Worm (Caenorhabditis elegans) whole organism, L4 larva: ENCODE results near the gene tag-280.

Experiments used
- dve-1 ChIP-seq: sonication (generic microtip); optimal IDR thresholded peaks from 2 replicates; lab custom pipeline; 2017; ENCODE audit warnings: antibody characterized with exemption, mild to moderate bottlenecking, missing genetic modification characterization, missing compliant biosample characterization; ENCODE audit not compliant: insufficient read depth
- jun-1 ChIP-seq: fragments of 150-350 bp; optimal IDR thresholded peaks from 2 replicates; lab custom pipeline; 2014; ENCODE audit warnings: missing biosample characterization, missing genetic modification reagents, missing genetic modification characterization
- nhr-76 ChIP-seq: fragments of 150-350 bp; optimal IDR thresholded peaks from 2 replicates; lab custom pipeline; 2014; ENCODE audit warnings: missing biosample characterization, missing genetic modification characterization
- pqm-1 ChIP-seq: sonication (generic microtip); optimal IDR thresholded peaks from 2 replicates; lab custom pipeline; 2017; ENCODE audit warnings: missing biosample characterization, missing genetic modification characterization
- saeg-2 ChIP-seq: fragments of 200-800 bp; sonication (Bioruptor generic); IDR thresholded peaks from 2 replicates; pipeline ENCODE4 v1.3.6; 2022; ENCODE audit warnings: missing genetic modification reagents, missing genetic modification characterization, missing compliant biosample characterization
- sdz-12 ChIP-seq: fragments of 200-800 bp; sonication (Bioruptor generic); optimal IDR thresholded peaks from 2 replicates; lab custom pipeline; 2018; ENCODE audit warnings: mild to moderate bottlenecking, missing genetic modification characterization, missing compliant biosample characterization
- snpc-4 ChIP-seq: fragments of 150-350 bp; optimal IDR thresholded peaks from 2 replicates; lab custom pipeline; 2014; ENCODE audit warnings: missing biosample characterization, missing genetic modification characterization

DNA sequence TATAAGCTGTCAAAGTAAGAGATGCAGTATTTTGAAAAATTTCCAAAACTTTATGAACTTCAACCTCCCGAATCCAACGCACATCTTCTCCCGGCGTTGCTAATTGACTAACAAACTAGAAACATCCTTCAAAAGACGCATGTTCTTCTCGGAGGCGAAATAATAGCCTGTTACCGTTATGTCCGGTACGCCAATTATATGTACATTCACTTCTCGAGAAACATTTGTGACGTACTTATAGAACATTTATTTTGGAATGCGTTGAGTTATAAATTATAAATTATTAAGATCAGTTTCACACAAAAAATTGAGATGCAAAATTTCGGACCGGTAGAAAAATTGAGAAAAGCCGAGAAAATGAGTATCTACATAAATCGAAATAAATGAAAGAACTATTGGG is 36.5 kb downstream of the tag-280 start, which contains the start of gene T21B4.3:
- TF ChIP-seq nhr-76 (tag; lab: Kevin White, UChicago): no peak
- TF ChIP-seq snpc-4 (tag; lab: Kevin White, UChicago): no peak
- TF ChIP-seq saeg-2 (GFP tag; lab: Robert Waterston, UW): no peak
- TF ChIP-seq dve-1 (tag; lab: Kevin White, UChicago): no peak
- TF ChIP-seq pqm-1 (tag; lab: Kevin White, UChicago): no peak
- TF ChIP-seq jun-1 (tag; lab: Kevin White, UChicago): no peak
- TF ChIP-seq sdz-12 (GFP tag; lab: Kevin White, UChicago): no peak
